Worm (Caenorhabditis elegans) whole organism, L2 larva: Measurements from ENCODE around the gene hpr-9.

ENCODE experiments used
- aly-2 ChIP-seq: fragments of 150-350 bp; optimal IDR thresholded peaks from 2 replicates; lab custom pipeline; 2014; ENCODE audit warnings: missing biosample characterization, missing genetic modification characterization
- blmp-1 ChIP-seq: sonication (generic microtip); optimal IDR thresholded peaks from 2 replicates; lab custom pipeline; 2017; ENCODE audit warnings: missing genetic modification characterization, mild to moderate bottlenecking, missing compliant biosample characterization, antibody characterized with exemption, moderate library complexity; ENCODE audit not compliant: insufficient read depth
- ceh-82 ChIP-seq: fragments of 150-350 bp; optimal IDR thresholded peaks from 2 replicates; lab custom pipeline; 2014; ENCODE audit warnings: missing biosample characterization, missing genetic modification characterization
- dmd-4 ChIP-seq: sonication (generic microtip); optimal IDR thresholded peaks from 2 replicates; lab custom pipeline; 2017; ENCODE audit warnings: missing biosample characterization, missing genetic modification characterization
- egl-27 ChIP-seq: sonication (generic microtip); optimal IDR thresholded peaks from 3 replicates; lab custom pipeline; 2017; ENCODE audit warnings: missing biosample characterization, missing genetic modification reagents, missing genetic modification characterization
- mbf-1 ChIP-seq: sonication (generic microtip); optimal IDR thresholded peaks from 2 replicates; lab custom pipeline; 2017; ENCODE audit warnings: missing biosample characterization, missing genetic modification characterization
- nhr-23 ChIP-seq: fragments of 150-350 bp; optimal IDR thresholded peaks from 2 replicates; lab custom pipeline; 2014; ENCODE audit warnings: missing biosample characterization, missing genetic modification reagents, missing genetic modification characterization
- nhr-25 ChIP-seq: fragments of 150-350 bp; sonication (generic microtip); optimal IDR thresholded peaks from 3 replicates; lab custom pipeline; 2014; ENCODE audit warnings: missing biosample characterization, missing genetic modification characterization
- nhr-77 ChIP-seq: fragments of 150-350 bp; optimal IDR thresholded peaks from 2 replicates; lab custom pipeline; 2014; ENCODE audit warnings: missing biosample characterization, missing genetic modification characterization
- peb-1 ChIP-seq: fragments of 150-350 bp; optimal IDR thresholded peaks from 2 replicates; lab custom pipeline; 2014; ENCODE audit warnings: missing biosample characterization, missing genetic modification characterization
- skn-1 ChIP-seq: sonication (generic microtip); optimal IDR thresholded peaks from 2 replicates; lab custom pipeline; 2017; ENCODE audit warnings: missing biosample characterization, missing genetic modification characterization
- unc-62 ChIP-seq: fragments of 150-350 bp; optimal IDR thresholded peaks from 2 replicates; lab custom pipeline; 2014; ENCODE audit warnings: missing biosample characterization, missing genetic modification reagents, missing genetic modification characterization
- zag-1 ChIP-seq: fragments of 150-350 bp; optimal IDR thresholded peaks from 2 replicates; lab custom pipeline; 2014; ENCODE audit warnings: missing biosample characterization, missing genetic modification characterization

DNA sequence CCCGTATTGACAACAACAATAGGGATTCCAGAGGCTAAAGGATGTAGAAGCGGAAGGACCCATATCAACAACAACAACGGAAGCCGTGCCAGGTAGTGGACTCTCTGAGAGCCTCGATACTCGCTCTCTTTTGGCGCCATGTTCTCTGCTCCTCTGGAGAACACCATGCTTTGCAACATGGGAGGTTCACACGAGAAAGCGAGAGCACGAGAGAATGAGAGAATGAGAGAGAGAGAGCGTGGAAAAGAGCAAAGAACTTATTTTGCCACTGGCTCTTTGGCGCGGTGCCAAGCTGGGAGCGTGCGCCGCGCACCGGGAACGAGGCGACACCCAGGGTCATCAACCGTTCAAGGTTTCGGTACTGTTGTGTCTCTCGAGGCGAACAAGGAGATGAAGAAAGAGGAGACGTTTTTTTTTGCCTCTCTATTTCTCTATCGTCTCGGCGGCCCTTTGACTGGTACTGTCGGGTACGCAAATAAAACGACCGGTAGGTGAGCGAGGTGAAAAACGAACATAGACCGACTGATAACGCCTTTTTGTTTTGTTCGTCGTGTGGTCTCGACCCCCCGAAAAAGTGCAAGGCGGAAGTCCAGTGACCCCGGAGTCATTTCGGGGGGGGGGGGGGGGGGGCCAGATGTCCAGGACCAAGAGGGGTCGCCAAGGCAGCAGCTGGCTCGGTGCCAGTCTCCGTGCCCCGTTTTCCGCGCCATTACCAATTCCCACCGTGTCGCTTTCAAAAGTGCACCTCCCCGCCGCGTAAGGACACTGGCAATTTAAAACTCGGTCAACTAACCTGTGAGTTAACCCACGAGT is 11.4 kb downstream of the hpr-9 start, which contains the start of gene Y39A1A.10:
- TF ChIP-seq dmd-4 (tag; lab: Kevin White, UChicago) = no peak
- no peak for TF ChIP-seq ceh-82 (tag; lab: Kevin White, UChicago)
- TF ChIP-seq mbf-1 (tag; lab: Kevin White, UChicago) = no peak
- TF ChIP-seq skn-1 = no peak
- TF ChIP-seq nhr-25 = peak; percentile 44
- TF ChIP-seq zag-1 (tag; lab: Kevin White, UChicago) = no peak
- TF ChIP-seq peb-1 (tag; lab: Kevin White, UChicago) = no peak
- no peak for TF ChIP-seq blmp-1 (tag; lab: Kevin White, UChicago)
- no peak for TF ChIP-seq aly-2 (tag; lab: Kevin White, UChicago)
- TF ChIP-seq nhr-77 (tag; lab: Kevin White, UChicago) = no peak
- TF ChIP-seq egl-27 (tag; lab: Kevin White, UChicago) = no peak
- no peak for TF ChIP-seq unc-62 (GFP tag; lab: Kevin White, UChicago)
- no peak for TF ChIP-seq nhr-23
